Fruit fly (Drosophila melanogaster): ENCODE results near the gene Syn1.

Gene Syn1

DNA sequence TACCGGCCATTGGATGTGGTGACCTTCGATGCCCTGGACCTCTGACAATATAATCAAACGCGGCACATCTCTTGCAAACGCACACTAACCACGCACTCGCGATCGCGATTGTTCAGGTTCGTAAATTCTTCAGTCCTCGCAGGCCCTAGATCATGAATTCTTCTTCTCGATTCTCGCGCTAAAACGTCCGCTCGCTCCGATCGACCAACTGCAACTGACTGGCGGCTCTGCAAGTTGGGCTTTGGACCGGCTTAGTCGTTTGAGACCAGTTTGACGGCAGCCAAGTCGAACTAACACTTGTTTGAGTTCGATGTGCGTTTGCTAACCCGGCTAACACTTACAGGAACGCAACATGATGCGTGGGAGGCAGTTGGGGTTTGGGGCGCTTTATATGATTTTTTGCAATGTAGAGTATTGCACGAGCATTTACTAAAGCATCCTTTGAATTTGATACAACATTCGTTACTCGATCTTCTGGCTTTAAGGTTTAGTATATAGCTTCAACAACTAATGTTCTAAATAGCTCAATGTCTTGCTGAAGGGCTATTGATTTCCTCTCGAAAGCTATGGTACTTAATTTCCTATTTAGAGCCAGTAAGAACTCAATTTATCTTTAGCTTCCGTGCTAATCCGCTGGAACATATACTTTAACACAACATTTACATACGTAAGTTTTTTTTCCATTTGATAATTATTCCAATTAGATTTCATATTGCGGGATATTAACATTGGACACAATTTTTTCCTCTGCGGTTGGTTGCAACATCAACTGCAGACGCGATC, 64.0 kb downstream of the Syn1 start, which contains the start of gene CG32447:
Gene CG32447, minus strand, starts transcription at position 222 of the 783 bp plus-strand sequence.
- TF ChIP-seq Hr96 (GFP tag; optimal IDR thresholded peaks at IDR 0.05) = no peak
- no peak for TF ChIP-seq ovo (GFP tag; optimal IDR thresholded peaks at IDR 0.05)
- TF ChIP-seq CG7045 (GFP tag; optimal IDR thresholded peaks at IDR 0.05) = no peak
- TF ChIP-seq Crg-1 (GFP tag; optimal IDR thresholded peaks at IDR 0.05) = no peak
- TF ChIP-seq kay (GFP tag; ENCODE audit: borderline replicate concordance) = no peak
- TF ChIP-seq cnc (optimal IDR thresholded peaks at IDR 0.05) = no peak
- no peak for TF ChIP-seq pad (GFP tag; optimal IDR thresholded peaks at IDR 0.05)

DNA sequence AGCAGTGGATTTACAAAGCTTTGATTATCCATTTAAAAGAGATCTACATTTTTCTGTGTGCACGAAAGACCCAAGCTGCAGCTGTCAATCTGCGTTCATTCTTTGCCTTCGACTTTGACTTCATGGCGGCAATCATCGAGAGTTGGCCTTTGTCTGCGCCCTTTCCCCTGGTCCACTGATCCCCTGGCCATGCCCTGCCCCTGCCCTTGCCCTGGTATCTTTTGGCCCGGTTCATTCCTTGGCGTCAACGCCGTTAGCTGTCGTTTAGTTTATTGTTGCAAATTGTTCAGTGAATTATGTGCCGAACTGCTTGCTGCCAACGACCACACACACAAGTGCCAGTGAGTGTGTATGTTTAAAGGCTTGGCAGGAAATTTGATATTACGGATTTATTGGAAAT, 69.4 kb downstream of the Syn1 start:
- no peak for TF ChIP-seq Crg-1 (GFP tag; optimal IDR thresholded peaks at IDR 0.05)
- TF ChIP-seq pad (GFP tag; optimal IDR thresholded peaks at IDR 0.05) = no peak
- no peak for TF ChIP-seq CG11617 (GFP tag; optimal IDR thresholded peaks at IDR 0.05)
- TF ChIP-seq CG14711 (tag; optimal IDR thresholded peaks at IDR 0.05) = no peak
- no peak for TF ChIP-seq Mnt (GFP tag; optimal IDR thresholded peaks at IDR 0.05)
- no peak for TF ChIP-seq CG12768 (GFP tag; optimal IDR thresholded peaks at IDR 0.05)
- no peak for TF ChIP-seq Hr96 (GFP tag; optimal IDR thresholded peaks at IDR 0.05)
- no peak for TF ChIP-seq CG33017 (tag; optimal IDR thresholded peaks at IDR 0.05)
- no peak for TF ChIP-seq bab1 (GFP tag; optimal IDR thresholded peaks at IDR 0.05)
- TF ChIP-seq toe (GFP tag; optimal IDR thresholded peaks at IDR 0.05) = no peak
- no peak for TF ChIP-seq cic (GFP tag; optimal IDR thresholded peaks at IDR 0.05)
- no peak for TF ChIP-seq CG7045 (GFP tag; optimal IDR thresholded peaks at IDR 0.05)
- TF ChIP-seq tj (GFP tag; optimal IDR thresholded peaks at IDR 0.05) = no peak
- TF ChIP-seq ovo (GFP tag; optimal IDR thresholded peaks at IDR 0.05) = no peak
- no peak for TF ChIP-seq Clk (GFP tag; optimal IDR thresholded peaks at IDR 0.05)
- no peak for TF ChIP-seq CG7101 (tag; optimal IDR thresholded peaks at IDR 0.05)
- TF ChIP-seq CG1620 (GFP tag; optimal IDR thresholded peaks at IDR 0.05) = no peak

DNA sequence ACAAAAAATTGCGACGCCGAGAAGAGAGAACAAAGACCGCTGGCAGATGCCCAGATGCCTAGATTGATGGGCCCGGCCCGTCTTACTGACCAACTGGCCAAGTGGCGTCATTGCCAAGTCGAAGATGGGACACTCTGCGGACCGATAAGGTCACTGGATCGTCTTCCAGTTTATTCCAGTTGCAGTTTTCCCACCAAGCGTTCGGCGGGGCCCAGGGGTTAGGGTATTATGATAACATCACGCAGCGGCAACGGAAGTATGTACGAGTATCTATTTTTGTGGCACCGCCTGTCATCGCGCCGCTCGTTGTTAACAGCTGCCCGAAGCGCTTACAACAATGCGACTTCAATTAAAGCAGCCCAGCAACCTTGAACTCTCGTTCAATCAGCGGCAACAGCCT, 70.3 kb downstream of the Syn1 start:
- TF ChIP-seq CG1620 (GFP tag; optimal IDR thresholded peaks at IDR 0.05) (no peak), Hr96 (GFP tag; optimal IDR thresholded peaks at IDR 0.05) (no peak), Clk (GFP tag; optimal IDR thresholded peaks at IDR 0.05) (no peak), kay (GFP tag; ENCODE audit: borderline replicate concordance) (no peak), pad (GFP tag; optimal IDR thresholded peaks at IDR 0.05) (no peak), CG7101 (tag; optimal IDR thresholded peaks at IDR 0.05) (no peak), bab1 (GFP tag; optimal IDR thresholded peaks at IDR 0.05) (no peak), CG12768 (GFP tag; optimal IDR thresholded peaks at IDR 0.05) (no peak), cnc (optimal IDR thresholded peaks at IDR 0.05) (no peak), CG33017 (tag; optimal IDR thresholded peaks at IDR 0.05) (no peak), CG14711 (tag; optimal IDR thresholded peaks at IDR 0.05) (no peak), Mnt (GFP tag; optimal IDR thresholded peaks at IDR 0.05) (no peak), tj (GFP tag; optimal IDR thresholded peaks at IDR 0.05) (no peak), cic (GFP tag; optimal IDR thresholded peaks at IDR 0.05) (no peak), CG11617 (GFP tag; optimal IDR thresholded peaks at IDR 0.05) (no peak), CG7045 (GFP tag; optimal IDR thresholded peaks at IDR 0.05) (no peak), Crg-1 (GFP tag; optimal IDR thresholded peaks at IDR 0.05) (no peak), toe (GFP tag; optimal IDR thresholded peaks at IDR 0.05) (no peak), ovo (GFP tag; optimal IDR thresholded peaks at IDR 0.05) (no peak)
